Fruit fly (Drosophila melanogaster) whole organism, pupa: Measurements from ENCODE around the gene Or7a.
A peak's percentile ranks its signal among the peaks of the same experiment; 100 is the strongest.

Source experiments
- CG8159 ChIP-seq: fragments of 200-800 bp; sonication (Bioruptor generic); optimal IDR thresholded peaks from 3 replicates; lab custom pipeline; 2018; ENCODE audit warnings: missing biosample characterization, mild to moderate bottlenecking, missing genetic modification characterization, moderate library complexity
- EcR ChIP-seq: fragments of 200-800 bp; sonication (Bioruptor generic); optimal IDR thresholded peaks from 3 replicates; lab custom pipeline; 2019; ENCODE audit warnings: missing biosample characterization, missing genetic modification characterization, mild to moderate bottlenecking, moderate library complexity, missing genetic modification reagents

DNA sequence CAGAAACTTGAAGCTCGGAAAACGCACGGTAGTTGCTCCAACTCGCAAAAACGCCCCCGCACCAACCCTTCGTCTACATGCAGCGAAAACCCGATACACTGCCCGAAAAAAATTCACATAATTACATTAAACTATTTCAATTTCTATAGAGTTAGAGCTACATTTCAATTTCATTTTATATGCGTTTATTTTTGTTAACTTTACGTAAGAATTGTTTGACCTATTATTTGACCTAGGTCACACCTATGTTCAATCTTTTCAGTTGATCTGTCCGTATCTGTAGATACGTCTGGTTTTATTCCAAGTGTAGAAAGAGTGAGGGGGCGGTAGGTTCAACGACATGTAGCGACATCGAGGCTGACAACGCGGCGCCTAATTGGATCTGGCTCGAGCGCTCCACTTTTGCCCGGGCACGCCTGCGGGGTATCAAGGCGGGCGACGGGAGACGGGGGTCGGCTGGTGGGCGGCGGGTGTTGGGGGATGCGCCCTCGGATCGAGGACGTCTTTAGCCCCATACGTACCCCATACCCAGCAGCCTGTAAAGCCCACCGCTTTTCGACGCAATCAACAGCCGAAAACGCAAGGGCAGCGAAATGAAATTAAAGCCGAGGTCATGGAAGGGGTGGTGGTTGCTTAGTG, 37.3 kb upstream of the Or7a start:
- TF ChIP-seq EcR (GFP tag; lab: Kevin White, UChicago) (peak; percentile 73), CG8159 (tag; lab: Kevin White, UChicago) (peak; percentile 37)
